Fruit fly (Drosophila melanogaster): ENCODE data around the gene stg.

DNA sequence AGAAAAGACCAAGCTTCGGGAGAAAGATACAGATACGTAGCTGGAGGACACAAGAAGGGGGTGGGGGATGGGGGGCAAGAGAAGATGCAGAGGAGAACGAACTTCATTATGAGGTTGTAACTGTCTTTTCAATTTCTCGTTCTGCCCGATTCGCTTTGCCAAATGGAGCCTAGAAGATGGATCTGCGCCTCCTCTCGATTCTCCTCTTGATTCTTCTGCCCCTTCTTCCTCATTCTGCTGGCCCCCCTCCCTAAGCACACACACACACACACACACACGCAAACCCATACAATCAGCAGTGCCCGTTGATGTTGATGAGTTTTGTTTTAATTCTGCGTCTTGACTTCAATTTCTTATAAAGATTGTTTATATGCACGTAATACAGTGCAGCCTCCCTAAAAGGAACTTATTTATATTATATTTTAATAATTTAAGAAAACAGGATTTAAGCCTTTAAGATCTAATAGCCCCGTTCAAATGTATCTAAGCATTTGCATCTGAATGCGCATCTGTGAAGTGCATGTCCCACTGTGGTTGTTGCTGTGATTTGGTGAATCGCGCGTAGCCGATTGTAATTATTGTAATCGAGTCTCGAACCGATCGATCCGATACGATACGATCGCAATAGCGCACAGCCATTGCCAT lies 48.5 kb downstream of the stg start:
- TF ChIP-seq CTCF (optimal IDR thresholded peaks at IDR 0.05) = no peak
- TF ChIP-seq CG8478 (optimal IDR thresholded peaks at IDR 0.05) = no peak

Data from S2 (cell line).